Worm (Caenorhabditis elegans) whole organism, L3 larva: ENCODE measurements around the gene F35F10.5.

ENCODE experiments used
- ama-1 ChIP-seq: fragments of 150-350 bp; optimal IDR thresholded peaks from 2 replicates; lab custom pipeline; 2018
- ceh-9 ChIP-seq: sonication (generic microtip); optimal IDR thresholded peaks from 2 replicates; lab custom pipeline; 2018; ENCODE audit warnings: missing biosample characterization, missing genetic modification characterization
- elt-2 ChIP-seq: sonication (generic microtip); optimal IDR thresholded peaks from 2 replicates; lab custom pipeline; 2016; ENCODE audit warnings: missing genetic modification reagents, mild to moderate bottlenecking, missing genetic modification characterization, missing compliant biosample characterization
- elt-3 ChIP-seq, 3 experiments: fragments of 150-350 bp in 1 of 3; sonication (generic microtip) in 2 of 3; optimal IDR thresholded peaks; 2 replicates in 2 of 3; 4 replicates in 1 of 3; lab custom pipeline; 2014 to 2017; ENCODE audit warnings: missing biosample characterization in 3 of 3, missing genetic modification characterization in 3 of 3
- fkh-2 ChIP-seq: fragments of 150-350 bp; optimal IDR thresholded peaks from 2 replicates; lab custom pipeline; 2014; ENCODE audit warnings: missing biosample characterization, missing genetic modification reagents, missing genetic modification characterization
- jun-1 ChIP-seq: fragments of 150-350 bp; optimal IDR thresholded peaks from 2 replicates; lab custom pipeline; 2014; ENCODE audit warnings: missing biosample characterization, missing genetic modification reagents, missing genetic modification characterization
- nfya-1 ChIP-seq: sonication (generic microtip); optimal IDR thresholded peaks from 2 replicates; lab custom pipeline; 2017; ENCODE audit warnings: missing genetic modification characterization, mild to moderate bottlenecking, missing compliant biosample characterization, antibody characterized with exemption, moderate library complexity; ENCODE audit not compliant: insufficient read depth
- nhr-11 ChIP-seq: fragments of 150-350 bp; optimal IDR thresholded peaks from 2 replicates; lab custom pipeline; 2014; ENCODE audit warnings: missing biosample characterization, missing genetic modification characterization
- nhr-12 ChIP-seq: fragments of 150-350 bp; optimal IDR thresholded peaks from 2 replicates; lab custom pipeline; 2014; ENCODE audit warnings: missing biosample characterization, missing genetic modification characterization
- nhr-25 ChIP-seq: sonication (generic microtip); optimal IDR thresholded peaks from 2 replicates; lab custom pipeline; 2017; ENCODE audit warnings: missing biosample characterization, missing genetic modification characterization
- nhr-28 ChIP-seq: fragments of 150-350 bp; optimal IDR thresholded peaks from 2 replicates; lab custom pipeline; 2014; ENCODE audit warnings: missing biosample characterization, missing genetic modification characterization
- nhr-67 ChIP-seq: fragments of 150-350 bp; optimal IDR thresholded peaks from 2 replicates; lab custom pipeline; 2014; ENCODE audit warnings: missing biosample characterization, missing genetic modification characterization
- skn-1 ChIP-seq: fragments of 150-350 bp; optimal IDR thresholded peaks from 2 replicates; lab custom pipeline; 2014; ENCODE audit warnings: missing biosample characterization, missing genetic modification characterization
- zag-1 ChIP-seq: fragments of 150-350 bp; optimal IDR thresholded peaks from 2 replicates; lab custom pipeline; 2014; ENCODE audit warnings: missing biosample characterization, missing genetic modification characterization

DNA sequence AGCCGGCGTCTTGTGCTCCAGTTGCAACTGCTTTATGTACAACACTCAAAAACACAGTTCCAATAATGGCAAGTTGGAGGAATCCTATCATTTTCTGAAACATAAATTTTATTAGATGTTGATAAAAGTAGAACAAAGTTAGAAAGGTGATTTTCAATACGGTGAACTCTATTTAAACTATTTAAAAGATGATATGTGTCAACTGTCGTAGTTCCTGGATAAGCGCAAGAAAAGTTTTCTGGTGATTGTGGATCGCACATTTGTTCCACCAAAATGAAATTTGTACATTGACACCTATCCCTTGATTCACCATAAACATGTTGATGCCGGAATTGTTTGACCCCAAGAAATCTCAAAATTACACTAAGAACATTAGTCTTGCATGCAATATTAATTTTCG is 47.3 kb downstream of the F35F10.5 start, which contains the start of gene C17B7.9:
- TF ChIP-seq ama-1 (lab: Kevin White, UChicago), result no peak
- TF ChIP-seq nhr-11 (tag; lab: Kevin White, UChicago), result no peak
- TF ChIP-seq jun-1 (tag; lab: Kevin White, UChicago), result no peak
- no peak for TF ChIP-seq elt-2 (tag; lab: Kevin White, UChicago)
- no peak for TF ChIP-seq skn-1 (tag; lab: Kevin White, UChicago)
- no peak for TF ChIP-seq nhr-25 (tag; lab: Kevin White, UChicago)
- no peak for TF ChIP-seq nhr-12 (tag; lab: Kevin White, UChicago)
- TF ChIP-seq elt-3 (tag; optimal IDR thresholded peaks at IDR 0.05; lab: Kevin White, UChicago), result no peak
- no peak for TF ChIP-seq zag-1 (tag; lab: Kevin White, UChicago)
- TF ChIP-seq nhr-28 (tag; lab: Kevin White, UChicago), result no peak
- TF ChIP-seq nfya-1 (tag; lab: Kevin White, UChicago), result no peak
- TF ChIP-seq ceh-9, result no peak
- TF ChIP-seq fkh-2, result no peak
- TF ChIP-seq nhr-67, result no peak
